Fruit fly (Drosophila melanogaster) whole organism, embryonic: Measurements from ENCODE around the gene CG6083.

Experiments used
- Abd-B ChIP-seq: fragments of 200-800 bp; sonication (Bioruptor generic); optimal IDR thresholded peaks from 2 replicates; lab custom pipeline; 2018; ENCODE audit warnings: missing biosample characterization, mild to moderate bottlenecking, missing genetic modification characterization, moderate library complexity
- Adf1 ChIP-seq: fragments of 200-800 bp; sonication (Bioruptor generic); IDR thresholded peaks from 2 replicates; pipeline ENCODE4 v1.3.6; 2022; ENCODE audit warnings: missing biosample characterization, missing genetic modification characterization
- Antp ChIP-seq: fragments of 200-800 bp; sonication (Bioruptor generic); optimal IDR thresholded peaks from 3 replicates; lab custom pipeline; 2016; ENCODE audit warnings: missing biosample characterization, missing genetic modification characterization
- CG10462 ChIP-seq: fragments of 200-800 bp; sonication (Bioruptor generic); optimal IDR thresholded peaks from 2 replicates; lab custom pipeline; 2016; ENCODE audit warnings: missing biosample characterization, missing genetic modification characterization
- CG10654 ChIP-seq: fragments of 200-800 bp; sonication (Bioruptor generic); optimal IDR thresholded peaks from 2 replicates; lab custom pipeline; 2016; ENCODE audit warnings: missing biosample characterization, missing genetic modification characterization
- CG11504 ChIP-seq: fragments of 200-800 bp; sonication (Bioruptor generic); optimal IDR thresholded peaks from 3 replicates; lab custom pipeline; 2019; ENCODE audit warnings: missing biosample characterization, mild to moderate bottlenecking, missing genetic modification characterization, moderate library complexity
- CG11696 ChIP-seq: fragments of 200-800 bp; sonication (Bioruptor generic); IDR thresholded peaks from 2 replicates; pipeline ENCODE4 v1.3.6; 2022; ENCODE audit warnings: missing biosample characterization, missing genetic modification characterization
- CG12071 ChIP-seq: fragments of 200-800 bp; sonication (Bioruptor generic); optimal IDR thresholded peaks from 3 replicates; lab custom pipeline; 2018; ENCODE audit warnings: missing biosample characterization, mild to moderate bottlenecking, missing genetic modification characterization
- CG14667 ChIP-seq: fragments of 200-800 bp; sonication (Bioruptor generic); IDR thresholded peaks from 2 replicates; pipeline ENCODE4 v1.3.6; 2022; ENCODE audit warnings: missing biosample characterization, missing genetic modification characterization
- CG14710 ChIP-seq: fragments of 200-800 bp; sonication (Bioruptor generic); optimal IDR thresholded peaks from 3 replicates; lab custom pipeline; 2019; ENCODE audit warnings: missing biosample characterization, mild to moderate bottlenecking, missing genetic modification characterization, moderate library complexity
- CG1832 ChIP-seq: fragments of 200-800 bp; sonication (Bioruptor generic); optimal IDR thresholded peaks from 2 replicates; lab custom pipeline; 2017; ENCODE audit warnings: missing biosample characterization, mild to moderate bottlenecking, missing genetic modification characterization, inconsistent platforms
- CG2120 ChIP-seq: fragments of 200-800 bp; sonication (Bioruptor generic); optimal IDR thresholded peaks from 3 replicates; lab custom pipeline; 2016; ENCODE audit warnings: missing biosample characterization, missing genetic modification characterization
- CG32772 ChIP-seq: fragments of 200-800 bp; sonication (Bioruptor generic); IDR thresholded peaks from 2 replicates; pipeline ENCODE4 v1.3.6; 2022; ENCODE audit warnings: missing biosample characterization, missing genetic modification characterization
- CG4730 ChIP-seq: fragments of 200-800 bp; sonication (Bioruptor generic); IDR thresholded peaks from 2 replicates; pipeline ENCODE4 v1.3.6; 2022; ENCODE audit warnings: missing biosample characterization, missing genetic modification characterization
- CG6654 ChIP-seq: fragments of 200-800 bp; sonication (Bioruptor generic); optimal IDR thresholded peaks from 2 replicates; lab custom pipeline; 2017; ENCODE audit warnings: missing biosample characterization, mild to moderate bottlenecking, missing genetic modification characterization
- CG7357 ChIP-seq: fragments of 200-800 bp; sonication (Bioruptor generic); IDR thresholded peaks from 3 replicates; pipeline ENCODE4 v1.3.6; 2022; ENCODE audit warnings: missing biosample characterization, missing genetic modification characterization
- CG8089 ChIP-seq: fragments of 200-800 bp; sonication (Bioruptor generic); optimal IDR thresholded peaks from 3 replicates; lab custom pipeline; 2016; ENCODE audit warnings: missing biosample characterization, missing genetic modification characterization
- CG8944 ChIP-seq: fragments of 200-800 bp; sonication (Bioruptor generic); optimal IDR thresholded peaks from 3 replicates; lab custom pipeline; 2016; ENCODE audit warnings: missing biosample characterization, missing genetic modification characterization
- CkIIα-i1 ChIP-seq: fragments of 200-800 bp; sonication (Bioruptor generic); IDR thresholded peaks from 2 replicates; pipeline ENCODE4 v1.3.6; 2022; ENCODE audit warnings: missing biosample characterization, missing genetic modification characterization
- E2f2 ChIP-seq: fragments of 200-800 bp; sonication (Bioruptor generic); IDR thresholded peaks from 2 replicates; pipeline ENCODE4 v1.3.6; 2022; ENCODE audit warnings: missing biosample characterization, missing genetic modification characterization
- Gug ChIP-seq: fragments of 200-800 bp; sonication (Bioruptor generic); IDR thresholded peaks from 4 replicates; pipeline ENCODE4 v1.3.6; 2022; ENCODE audit warnings: missing biosample characterization, missing genetic modification characterization
- Hand ChIP-seq: fragments of 200-800 bp; sonication (Bioruptor generic); optimal IDR thresholded peaks from 2 replicates; lab custom pipeline; 2017; ENCODE audit warnings: mild to moderate bottlenecking, missing biosample characterization, missing genetic modification reagents, missing genetic modification characterization
- HmgZ ChIP-seq: fragments of 200-800 bp; sonication (Bioruptor generic); optimal IDR thresholded peaks from 2 replicates; lab custom pipeline; 2018; ENCODE audit warnings: missing biosample characterization, mild to moderate bottlenecking, missing genetic modification characterization
- Hr39 ChIP-seq: fragments of >200 bp; optimal IDR thresholded peaks from 2 replicates; lab custom pipeline; 2017
- Med ChIP-seq: fragments of 200-800 bp; sonication (Bioruptor generic); peaks from one replicate; lab custom pipeline; 2016; ENCODE audit warnings: missing biosample characterization, missing genetic modification characterization, mild to moderate bottlenecking, inconsistent platforms, moderate library complexity
- NC2β ChIP-seq: fragments of 200-800 bp; sonication (Bioruptor generic); optimal IDR thresholded peaks from 2 replicates; lab custom pipeline; 2016; ENCODE audit warnings: missing biosample characterization, missing genetic modification characterization
- NK7.1 ChIP-seq: fragments of 200-800 bp; sonication (Bioruptor generic); optimal IDR thresholded peaks from 3 replicates; lab custom pipeline; 2016; ENCODE audit warnings: missing biosample characterization, missing genetic modification characterization
- Neu2 ChIP-seq: fragments of 200-800 bp; sonication (Bioruptor generic); optimal IDR thresholded peaks from 3 replicates; lab custom pipeline; 2016; ENCODE audit warnings: missing biosample characterization, missing genetic modification characterization, borderline replicate concordance
- Nf-YA ChIP-seq: fragments of 200-800 bp; sonication (Bioruptor generic); IDR thresholded peaks from 2 replicates; pipeline ENCODE4 v1.3.6; 2022; ENCODE audit warnings: missing biosample characterization, missing genetic modification characterization
- Oli ChIP-seq: fragments of 200-800 bp; sonication (Bioruptor generic); optimal IDR thresholded peaks from 2 replicates; lab custom pipeline; 2018; ENCODE audit warnings: missing biosample characterization, mild to moderate bottlenecking, missing genetic modification characterization, moderate library complexity
- Pdp1 ChIP-seq, 2 experiments: fragments of 200-800 bp; sonication (Bioruptor generic); optimal IDR thresholded peaks; 3 replicates each; lab custom pipeline; 2016; ENCODE audit warnings: missing biosample characterization in 2 of 2, missing genetic modification characterization in 2 of 2, mild to moderate bottlenecking in 1 of 2, moderate library complexity in 1 of 2
- Rfx ChIP-seq: fragments of 200-800 bp; sonication (Bioruptor generic); IDR thresholded peaks from 2 replicates; pipeline ENCODE4 v1.3.6; 2022; ENCODE audit warnings: missing biosample characterization, missing genetic modification characterization
- Rx ChIP-seq: fragments of 200-800 bp; sonication (Bioruptor generic); IDR thresholded peaks from 2 replicates; pipeline ENCODE4 v1.3.6; 2022; ENCODE audit warnings: missing biosample characterization, missing genetic modification characterization
- Sox100B ChIP-seq: fragments of 200-800 bp; sonication (Bioruptor generic); optimal IDR thresholded peaks from 3 replicates; lab custom pipeline; 2018; ENCODE audit warnings: missing biosample characterization, mild to moderate bottlenecking, missing genetic modification characterization
- Tbp ChIP-seq: fragments of >200 bp; optimal IDR thresholded peaks from 2 replicates; lab custom pipeline; 2018; ENCODE audit warnings: missing biosample characterization, missing genetic modification characterization
- chif ChIP-seq, 2 experiments: fragments of 200-800 bp; sonication (Bioruptor generic); optimal IDR thresholded peaks; 3 replicates each; lab custom pipeline; 2016; ENCODE audit warnings: missing biosample characterization in 2 of 2, missing genetic modification characterization in 2 of 2
- chm ChIP-seq: fragments of 200-800 bp; sonication (Bioruptor generic); IDR thresholded peaks from 2 replicates; pipeline ENCODE4 v1.3.6; 2022; ENCODE audit warnings: missing biosample characterization, missing genetic modification characterization
- cwo ChIP-seq: fragments of 200-800 bp; sonication (Bioruptor generic); optimal IDR thresholded peaks from 3 replicates; lab custom pipeline; 2017; ENCODE audit warnings: missing biosample characterization, missing genetic modification characterization, mild to moderate bottlenecking, moderate library complexity, missing genetic modification reagents
- dysf ChIP-seq: fragments of 200-800 bp; sonication (Bioruptor generic); IDR thresholded peaks from 3 replicates; pipeline ENCODE4 v1.3.6; 2022; ENCODE audit warnings: missing biosample characterization, missing genetic modification characterization
- ems ChIP-seq: fragments of 200-800 bp; sonication (Bioruptor generic); optimal IDR thresholded peaks from 3 replicates; lab custom pipeline; 2016; ENCODE audit warnings: missing biosample characterization, missing genetic modification characterization
- kay ChIP-seq: fragments of 200-800 bp; sonication (Bioruptor generic); optimal IDR thresholded peaks from 2 replicates; lab custom pipeline; 2016; ENCODE audit warnings: missing biosample characterization, missing genetic modification characterization
- lola ChIP-seq, 3 experiments: fragments of >200 bp in 2 of 3; fragments of 200-800 bp in 1 of 3; sonication (Bioruptor generic) in 1 of 3; optimal IDR thresholded peaks; 2 replicates each; lab custom pipeline; 2017 to 2019; ENCODE audit warnings: missing biosample characterization in 3 of 3, missing genetic modification characterization in 3 of 3, mild to moderate bottlenecking in 1 of 3, moderate library complexity in 1 of 3
- pum ChIP-seq: fragments of 200-800 bp; sonication (Bioruptor generic); optimal IDR thresholded peaks from 2 replicates; lab custom pipeline; 2016; ENCODE audit warnings: missing biosample characterization, missing genetic modification characterization
- sd ChIP-seq: fragments of 200-800 bp; sonication (Bioruptor generic); optimal IDR thresholded peaks from 3 replicates; lab custom pipeline; 2018; ENCODE audit warnings: missing biosample characterization, mild to moderate bottlenecking, missing genetic modification characterization, moderate library complexity
- sens-2 ChIP-seq: fragments of 200-800 bp; sonication (Bioruptor generic); IDR thresholded peaks from 2 replicates; pipeline ENCODE4 v1.3.6; 2022; ENCODE audit warnings: missing biosample characterization, missing genetic modification characterization
- sima ChIP-seq: fragments of 200-800 bp; sonication (Bioruptor generic); optimal IDR thresholded peaks from 2 replicates; lab custom pipeline; 2016; ENCODE audit warnings: missing biosample characterization, missing genetic modification characterization
- sug ChIP-seq: fragments of 200-800 bp; optimal IDR thresholded peaks from 2 replicates; lab custom pipeline; 2019; ENCODE audit warnings: missing biosample characterization, mild to moderate bottlenecking, missing genetic modification characterization, moderate library complexity
- trem ChIP-seq: fragments of 200-800 bp; optimal IDR thresholded peaks from 3 replicates; lab custom pipeline; 2019; ENCODE audit warnings: missing biosample characterization, mild to moderate bottlenecking, missing genetic modification characterization, moderate library complexity
- tup ChIP-seq: fragments of 200-800 bp; sonication (Bioruptor generic); optimal IDR thresholded peaks from 2 replicates; lab custom pipeline; 2016; ENCODE audit warnings: missing biosample characterization, mild to moderate bottlenecking, missing genetic modification characterization, moderate library complexity
- wdn ChIP-seq: fragments of 200-800 bp; sonication (Bioruptor generic); IDR thresholded peaks from 2 replicates; pipeline ENCODE4 v1.3.6; 2022; ENCODE audit warnings: missing biosample characterization, missing genetic modification characterization
- z ChIP-seq: fragments of 200-800 bp; sonication (Bioruptor generic); IDR thresholded peaks from 3 replicates; pipeline ENCODE4 v1.3.6; 2022; ENCODE audit warnings: missing biosample characterization, missing genetic modification characterization
- zfh2 ChIP-seq: fragments of 200-800 bp; sonication (Bioruptor generic); optimal IDR thresholded peaks from 2 replicates; lab custom pipeline; 2016; ENCODE audit warnings: missing biosample characterization, missing genetic modification characterization

Gene CG6083

DNA sequence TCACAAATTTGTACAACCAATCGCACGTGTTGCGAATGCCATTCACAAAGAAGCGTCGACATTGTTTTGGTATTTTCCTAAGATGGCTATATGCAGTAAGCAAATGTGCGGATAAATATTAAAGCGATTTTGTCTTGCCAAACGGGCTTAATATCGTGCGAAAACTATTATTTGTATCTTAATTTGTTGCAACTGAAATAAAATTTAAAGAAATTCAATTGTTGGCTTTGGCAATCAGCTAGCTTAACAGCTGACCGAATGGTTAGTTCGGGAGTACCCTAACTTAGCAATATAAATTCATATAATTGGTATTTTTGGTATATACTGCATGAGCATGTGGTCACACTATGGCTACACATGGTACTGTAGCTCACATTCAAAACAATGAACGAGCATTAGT lies 22.5 kb upstream of the CG6083 start, which contains the start of the genes RIOK1 and Polr3H (continued):
- peak in 1 of 2 experiments; percentile 10 for TF ChIP-seq Pdp1 (GFP tag; optimal IDR thresholded peaks at IDR 0.05; lab: Kevin White, UChicago)
- peak; percentile 70 for TF ChIP-seq trem (tag; lab: Kevin White, UChicago)
- TF ChIP-seq Hr39: no peak
- peak; percentile 89 for TF ChIP-seq CG2120 (GFP tag; lab: Kevin White, UChicago)
- peak; percentile 78 for TF ChIP-seq CG14710 (tag; lab: Kevin White, UChicago)
- TF ChIP-seq Oli (tag; lab: Kevin White, UChicago): no peak
- no peak for TF ChIP-seq CG7357 (GFP tag; lab: Robert Waterston, UW)
- no peak for TF ChIP-seq Nf-YA (GFP tag; lab: Robert Waterston, UW)
- peak; percentile 65 for TF ChIP-seq CG10654 (GFP tag; lab: Kevin White, UChicago)
- TF ChIP-seq E2f2: peak; percentile 67
- peak; percentile 60 for TF ChIP-seq Antp (GFP tag; lab: Kevin White, UChicago)
- no peak; the same call in 1 of the 2 replicates for TF ChIP-seq Rx (GFP tag; lab: Robert Waterston, UW)
- peak; percentile 66 for TF ChIP-seq dysf (GFP tag; lab: Robert Waterston, UW)
- no peak for TF ChIP-seq sens-2 (GFP tag; lab: Robert Waterston, UW)
- TF ChIP-seq CG8944 (GFP tag; lab: Kevin White, UChicago): peak; percentile 74
- TF ChIP-seq CG8089: peak; percentile 40
- TF ChIP-seq CG1832 (GFP tag; lab: Kevin White, UChicago): no peak
- no peak for TF ChIP-seq sd (tag; lab: Kevin White, UChicago)
- TF ChIP-seq pum (GFP tag; lab: Kevin White, UChicago): peak; percentile 75
- TF ChIP-seq Neu2 (GFP tag; lab: Kevin White, UChicago): peak; percentile 13
- TF ChIP-seq Sox100B (GFP tag; lab: Kevin White, UChicago): no peak
- no peak for TF ChIP-seq CG12071 (GFP tag; lab: Kevin White, UChicago)
- peak in 1 of 3 experiments; percentile 65 for TF ChIP-seq lola (GFP tag; optimal IDR thresholded peaks at IDR 0.05; lab: Kevin White, UChicago)
- TF ChIP-seq cwo: peak; percentile 82
- TF ChIP-seq wdn (GFP tag; lab: Robert Waterston, UW): 0 out of 2 replicates have a peak, but pooled peaks have one; percentile 5
- TF ChIP-seq CG6654 (GFP tag; lab: Kevin White, UChicago): no peak
- peak; percentile 66 for TF ChIP-seq zfh2
- no peak for TF ChIP-seq CG11696 (GFP tag; lab: Robert Waterston, UW)
- TF ChIP-seq CG4730 (GFP tag; lab: Robert Waterston, UW): peak; percentile 23; the same call in 1 of the 2 replicates
- TF ChIP-seq Hand (GFP tag; lab: Kevin White, UChicago): no peak
- TF ChIP-seq Tbp (GFP tag; lab: Kevin White, UChicago): no peak
- TF ChIP-seq CG11504 (tag; lab: Kevin White, UChicago): no peak
- peak; percentile 72 for TF ChIP-seq Rfx (GFP tag; lab: Robert Waterston, UW)
- TF ChIP-seq HmgZ (tag; lab: Kevin White, UChicago): peak; percentile 74
- peak; percentile 4 for TF ChIP-seq tup (GFP tag; lab: Kevin White, UChicago)
- TF ChIP-seq ems (GFP tag; lab: Kevin White, UChicago): peak; percentile 83
- no peak for TF ChIP-seq Abd-B
- no peak for TF ChIP-seq sima
- peak; percentile 97 for TF ChIP-seq Med (GFP tag; lab: Kevin White, UChicago)
- TF ChIP-seq NC2β (GFP tag; lab: Kevin White, UChicago): peak; percentile 67
- TF ChIP-seq CG14667: no peak; the same call in 1 of the 2 replicates
- peak; percentile 62 to 76 for TF ChIP-seq chif (GFP tag; optimal IDR thresholded peaks at IDR 0.05; lab: Kevin White, UChicago)
- no peak for TF ChIP-seq NK7.1 (GFP tag; lab: Kevin White, UChicago)
- no peak for TF ChIP-seq kay (GFP tag; lab: Kevin White, UChicago)
- peak; percentile 34; the same call in 1 of the 2 replicates for TF ChIP-seq CG32772
- peak; percentile 51; the same call in 3 of the 4 replicates for TF ChIP-seq Gug (GFP tag; lab: Robert Waterston, UW)
- peak; percentile 41; the same call in 1 of the 2 replicates for TF ChIP-seq Adf1 (GFP tag; lab: Robert Waterston, UW)
- no peak for TF ChIP-seq z (GFP tag; lab: Robert Waterston, UW)
- peak; percentile 5 for TF ChIP-seq CG10462 (GFP tag; lab: Kevin White, UChicago)
- TF ChIP-seq CkIIα-i1 (GFP tag; lab: Robert Waterston, UW): no peak
- TF ChIP-seq chm (GFP tag; lab: Robert Waterston, UW): no peak
- no peak for TF ChIP-seq sug (tag; lab: Kevin White, UChicago)
